Fruit fly (Drosophila melanogaster) whole organism, wandering third instar larva: ENCODE data around the gene Fdh.

Experiments
- Abd-B ChIP-seq: fragments of >200 bp; optimal IDR thresholded peaks from 2 replicates; lab custom pipeline; 2017; ENCODE audit warnings: missing biosample characterization, missing genetic modification characterization
- CG32264 ChIP-seq: fragments of 200-800 bp; sonication (Bioruptor generic); optimal IDR thresholded peaks from 2 replicates; lab custom pipeline; 2016; ENCODE audit warnings: missing biosample characterization, missing genetic modification characterization
- CG9705 ChIP-seq: fragments of 200-800 bp; sonication (Bioruptor generic); optimal IDR thresholded peaks from 2 replicates; lab custom pipeline; 2018; ENCODE audit warnings: missing biosample characterization, mild to moderate bottlenecking, missing genetic modification characterization
- CrebA ChIP-seq: fragments of 200-800 bp; sonication (Bioruptor generic); optimal IDR thresholded peaks from 2 replicates; lab custom pipeline; 2016; ENCODE audit warnings: missing biosample characterization, mild to moderate bottlenecking, missing genetic modification characterization, borderline replicate concordance
- Dfd ChIP-seq: fragments of >200 bp; optimal IDR thresholded peaks from 2 replicates; lab custom pipeline; 2017; ENCODE audit warnings: missing biosample characterization, missing genetic modification characterization
- Dif ChIP-seq: fragments of 200-275, 200-300 bp; sonication (Bioruptor generic); optimal IDR thresholded peaks from 2 replicates; lab custom pipeline; 2018; ENCODE audit warnings: missing biosample characterization, missing genetic modification characterization; ENCODE audit not compliant: partially characterized antibody
- GATAd ChIP-seq: sonication (Bioruptor generic); optimal IDR thresholded peaks from 2 replicates; lab custom pipeline; 2016; ENCODE audit warnings: missing biosample characterization, missing genetic modification characterization
- HLH106 ChIP-seq: fragments of 200-800 bp; optimal IDR thresholded peaks from 3 replicates; lab custom pipeline; 2019; ENCODE audit warnings: missing biosample characterization, mild to moderate bottlenecking, missing genetic modification characterization, moderate library complexity
- Hnf4 ChIP-seq: fragments of 200-800 bp; sonication (Bioruptor generic); optimal IDR thresholded peaks from 2 replicates; lab custom pipeline; 2016; ENCODE audit warnings: missing biosample characterization, mild to moderate bottlenecking, missing genetic modification characterization
- Hr78 ChIP-seq: fragments of >200 bp; optimal IDR thresholded peaks from 2 replicates; lab custom pipeline; 2017; ENCODE audit warnings: missing biosample characterization, missing genetic modification characterization
- Hr83 ChIP-seq: fragments of 200-300 bp; sonication (Bioruptor generic); optimal IDR thresholded peaks from 2 replicates; lab custom pipeline; 2016; ENCODE audit warnings: missing biosample characterization, mild to moderate bottlenecking, missing genetic modification characterization, moderate library complexity; ENCODE audit not compliant: poor library complexity, severe bottlenecking
- Jra ChIP-seq: sonication (Bioruptor generic); optimal IDR thresholded peaks from 2 replicates; lab custom pipeline; 2016; ENCODE audit warnings: missing biosample characterization, missing genetic modification characterization
- Mio ChIP-seq: sonication (Bioruptor generic); optimal IDR thresholded peaks from 2 replicates; lab custom pipeline; 2016; ENCODE audit warnings: missing biosample characterization, missing genetic modification characterization
- Myc ChIP-seq: fragments of >200 bp; optimal IDR thresholded peaks from 2 replicates; lab custom pipeline; 2017
- N ChIP-seq: fragments of >200 bp; optimal IDR thresholded peaks from 2 replicates; lab custom pipeline; 2018; ENCODE audit warnings: missing biosample characterization, missing external identifiers, missing genetic modification characterization
- OdsH ChIP-seq: fragments of 200-800 bp; sonication (Bioruptor generic); optimal IDR thresholded peaks from 2 replicates; lab custom pipeline; 2016; ENCODE audit warnings: missing biosample characterization, mild to moderate bottlenecking, missing genetic modification characterization
- Rel ChIP-seq, 2 experiments: fragments of 200-800 bp; sonication (Bioruptor generic) in 1 of 2; optimal IDR thresholded peaks; 2 replicates in 1 of 2; 3 replicates in 1 of 2; lab custom pipeline; 2016 to 2019; ENCODE audit warnings: mild to moderate bottlenecking in 2 of 2, missing biosample characterization in 2 of 2, missing genetic modification characterization in 2 of 2, moderate library complexity in 1 of 2
- Sp1 ChIP-seq: fragments of 200-800 bp; sonication (Bioruptor generic); optimal IDR thresholded peaks from 3 replicates; lab custom pipeline; 2019; ENCODE audit warnings: missing biosample characterization, mild to moderate bottlenecking, missing genetic modification characterization, moderate library complexity
- Vsx2 ChIP-seq: fragments of 200-300, 225-300 bp; sonication (Bioruptor generic); optimal IDR thresholded peaks from 2 replicates; lab custom pipeline; 2018; ENCODE audit warnings: missing biosample characterization, missing genetic modification characterization; ENCODE audit not compliant: partially characterized antibody
- br ChIP-seq: fragments of 200-800 bp; sonication (Bioruptor generic); optimal IDR thresholded peaks from 2 replicates; lab custom pipeline; 2016; ENCODE audit warnings: missing biosample characterization, missing genetic modification characterization
- brk ChIP-seq: fragments of 200-800 bp; sonication (Bioruptor generic); optimal IDR thresholded peaks from 2 replicates; lab custom pipeline; 2016; ENCODE audit warnings: missing biosample characterization, mild to moderate bottlenecking, missing genetic modification characterization
- dl ChIP-seq, 2 experiments: fragments of 175-275, 200-275 bp in 1 of 2; fragments of 200-275 bp in 1 of 2; sonication (Bioruptor generic); optimal IDR thresholded peaks; lab custom pipeline; 2018; ENCODE audit warnings: mild to moderate bottlenecking in 2 of 2, missing biosample characterization in 2 of 2, missing genetic modification characterization in 2 of 2, moderate library complexity in 2 of 2; ENCODE audit not compliant: partially characterized antibody in 2 of 2, insufficient read depth in 1 of 2
- dmrt93B ChIP-seq: fragments of 200-800 bp; sonication (Bioruptor generic); optimal IDR thresholded peaks from 2 replicates; lab custom pipeline; 2018; ENCODE audit warnings: missing biosample characterization, mild to moderate bottlenecking, missing genetic modification characterization
- dsf ChIP-seq: sonication (Bioruptor generic); optimal IDR thresholded peaks from 2 replicates; lab custom pipeline; 2016; ENCODE audit warnings: missing biosample characterization, missing genetic modification characterization, borderline replicate concordance
- ey ChIP-seq: fragments of 200-800 bp; sonication (Bioruptor generic); optimal IDR thresholded peaks from 2 replicates; lab custom pipeline; 2016; ENCODE audit warnings: missing biosample characterization, missing genetic modification characterization
- foxo ChIP-seq, 2 experiments: fragments of 200-800 bp; sonication (Bioruptor generic); optimal IDR thresholded peaks; 2 replicates in 1 of 2; 3 replicates in 1 of 2; lab custom pipeline; 2016 to 2017; ENCODE audit warnings: missing biosample characterization in 2 of 2, missing genetic modification characterization in 2 of 2
- fru ChIP-seq: fragments of 200-800 bp; sonication (Bioruptor generic); optimal IDR thresholded peaks from 3 replicates; lab custom pipeline; 2016; ENCODE audit warnings: missing biosample characterization, mild to moderate bottlenecking, missing genetic modification characterization
- h ChIP-seq: fragments of 200-800 bp; sonication (Bioruptor generic); optimal IDR thresholded peaks from 3 replicates; lab custom pipeline; 2016; ENCODE audit warnings: missing biosample characterization, mild to moderate bottlenecking, missing genetic modification characterization
- jim ChIP-seq: fragments of 175-275, 200-325 bp; sonication (Bioruptor generic); optimal IDR thresholded peaks from 2 replicates; lab custom pipeline; 2016; ENCODE audit warnings: missing biosample characterization, mild to moderate bottlenecking, missing genetic modification characterization
- lola ChIP-seq: fragments of >200 bp; optimal IDR thresholded peaks from 2 replicates; lab custom pipeline; 2017; ENCODE audit warnings: missing biosample characterization, missing genetic modification characterization
- pan ChIP-seq: fragments of >200 bp; optimal IDR thresholded peaks from 2 replicates; lab custom pipeline; 2017
- psq ChIP-seq: fragments of 200-800 bp; sonication (Bioruptor generic); optimal IDR thresholded peaks from 3 replicates; lab custom pipeline; 2017; ENCODE audit warnings: missing biosample characterization, mild to moderate bottlenecking, missing genetic modification characterization, moderate library complexity
- rgr ChIP-seq: fragments of 200-800 bp; sonication (Bioruptor generic); optimal IDR thresholded peaks from 3 replicates; lab custom pipeline; 2016; ENCODE audit warnings: missing biosample characterization, mild to moderate bottlenecking, missing genetic modification characterization
- sage ChIP-seq: fragments of 200-800 bp; sonication (Bioruptor generic); optimal IDR thresholded peaks from 2 replicates; lab custom pipeline; 2016; ENCODE audit warnings: missing biosample characterization, mild to moderate bottlenecking, missing genetic modification characterization
- sv ChIP-seq: fragments of 200-800 bp; sonication (Bioruptor generic); optimal IDR thresholded peaks from 3 replicates; lab custom pipeline; 2016; ENCODE audit warnings: missing biosample characterization, missing genetic modification characterization
- tai ChIP-seq: sonication (Bioruptor generic); optimal IDR thresholded peaks from 2 replicates; lab custom pipeline; 2016; ENCODE audit warnings: missing biosample characterization, missing genetic modification characterization
- usp ChIP-seq: fragments of >200 bp; optimal IDR thresholded peaks from 2 replicates; lab custom pipeline; 2017; ENCODE audit warnings: missing biosample characterization, missing genetic modification characterization
- woc ChIP-seq: sonication (Bioruptor generic); optimal IDR thresholded peaks from 2 replicates; lab custom pipeline; 2016; ENCODE audit warnings: missing biosample characterization, mild to moderate bottlenecking, missing genetic modification characterization

Gene Fdh

DNA sequence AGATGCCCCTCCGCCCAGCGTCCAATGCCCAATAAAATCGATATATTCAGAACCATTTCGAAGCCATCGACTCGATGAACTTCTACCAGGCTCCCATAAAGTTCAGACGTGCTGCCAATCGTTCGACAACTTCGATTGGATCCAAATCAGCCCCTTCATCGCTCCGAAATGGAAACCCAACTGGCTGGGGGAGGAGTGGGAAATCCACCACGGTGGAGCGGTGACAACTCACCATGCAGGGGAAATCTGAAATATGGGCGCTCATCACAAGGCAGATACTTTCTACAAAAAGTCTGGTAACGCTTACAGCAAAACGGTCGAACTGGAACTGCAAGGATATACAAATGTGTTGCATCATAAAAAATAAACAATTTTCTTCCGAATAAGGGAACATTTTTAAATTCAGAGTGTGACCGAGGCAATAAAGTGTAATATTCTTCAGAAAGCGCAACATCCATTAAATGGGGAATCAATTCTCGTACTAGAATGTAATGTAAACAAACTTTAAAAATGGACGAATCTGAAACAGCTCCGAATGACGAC, 19.9 kb downstream of the Fdh start, which contains the start of gene CG4565:
CG4565 (plus strand) TSS at position 493 of the 543 bp plus-strand sequence.
- TF ChIP-seq Dfd (GFP tag; lab: Kevin White, UChicago) (no peak), Jra (no peak), Myc (lab: Kevin White, UChicago) (peak; percentile 67), GATAd (GFP tag; lab: Kevin White, UChicago) (no peak), Dif (GFP tag; lab: Kevin White, UChicago) (peak; percentile 44), dsf (GFP tag; lab: Kevin White, UChicago) (no peak), ey (GFP tag; lab: Kevin White, UChicago) (no peak), Hnf4 (GFP tag; lab: Kevin White, UChicago) (no peak), woc (GFP tag; lab: Kevin White, UChicago) (no peak), OdsH (no peak), tai (no peak), jim (GFP tag; lab: Kevin White, UChicago) (no peak), Vsx2 (GFP tag; lab: Kevin White, UChicago) (peak; percentile 64), h (GFP tag; lab: Kevin White, UChicago) (no peak), pan (lab: Kevin White, UChicago) (no peak), sv (GFP tag; lab: Kevin White, UChicago) (no peak), Abd-B (no peak), foxo (GFP tag; optimal IDR thresholded peaks at IDR 0.05; lab: Kevin White, UChicago) (no peak), Mio (GFP tag; lab: Kevin White, UChicago) (no peak), N (GFP tag; lab: Kevin White, UChicago) (no peak), HLH106 (tag; lab: Kevin White, UChicago) (no peak), usp (GFP tag; lab: Kevin White, UChicago) (no peak), dmrt93B (GFP tag; lab: Kevin White, UChicago) (no peak)

DNA sequence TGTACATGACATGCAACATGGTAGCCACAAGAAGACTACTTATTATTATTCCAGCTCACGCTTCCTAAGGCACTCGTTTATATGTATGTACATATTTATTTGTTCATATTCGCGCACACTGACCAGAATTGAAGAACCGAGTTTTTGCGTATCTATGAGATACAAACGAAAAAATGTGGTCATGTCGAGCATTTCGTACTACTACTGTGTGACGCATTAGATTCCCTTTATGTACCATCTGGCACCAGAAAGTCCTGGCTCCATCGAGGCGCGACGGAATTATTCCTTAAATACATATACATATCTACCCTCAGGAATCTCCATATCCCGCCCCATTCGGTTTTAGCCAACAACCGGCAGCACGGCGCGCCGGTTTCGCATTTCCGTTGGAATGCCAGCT, 21.5 kb downstream of the Fdh start:
- TF ChIP-seq br (GFP tag; lab: Kevin White, UChicago) (no peak), tai (no peak), Hr78 (GFP tag; lab: Kevin White, UChicago) (no peak), Rel (GFP tag; optimal IDR thresholded peaks at IDR 0.05; lab: Kevin White, UChicago) (no peak), Rel (tag; optimal IDR thresholded peaks at IDR 0.05; lab: Kevin White, UChicago) (no peak), foxo (GFP tag; optimal IDR thresholded peaks at IDR 0.05; lab: Kevin White, UChicago) (no peak), brk (no peak), dmrt93B (GFP tag; lab: Kevin White, UChicago) (no peak), fru (no peak), ey (GFP tag; lab: Kevin White, UChicago) (no peak), Dfd (GFP tag; lab: Kevin White, UChicago) (no peak), Jra (no peak), Dif (GFP tag; lab: Kevin White, UChicago) (no peak), Abd-B (no peak)
- TF ChIP-seq, all 38 proteins: peak for 0

DNA sequence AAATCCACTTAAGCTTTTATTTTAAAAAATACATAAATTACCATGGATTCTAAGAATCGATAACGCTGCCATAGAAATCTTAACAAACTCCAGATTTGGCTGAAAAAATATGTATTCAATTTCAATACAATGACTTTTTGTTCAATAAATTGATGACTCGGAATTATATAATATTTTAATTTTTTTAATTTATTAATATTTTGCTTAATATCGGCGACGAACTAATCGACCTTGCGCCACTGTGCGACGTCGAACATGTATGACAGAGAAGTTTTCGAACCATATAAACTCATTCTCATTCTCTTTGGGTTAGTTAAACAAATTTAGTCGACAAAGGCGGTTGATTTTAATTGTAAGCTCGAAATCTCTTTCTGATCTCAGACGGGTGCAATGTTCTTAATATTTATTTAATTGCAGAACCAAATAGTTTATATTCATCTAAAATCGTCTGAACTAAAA, 22.6 kb downstream of the Fdh start, which contains the start of gene CG42394:
CG42394 (plus strand) TSS at position 311 of the 459 bp plus-strand sequence.
- TF ChIP-seq Myc (lab: Kevin White, UChicago): no peak
- peak; percentile 70 for TF ChIP-seq ey (GFP tag; lab: Kevin White, UChicago)
- TF ChIP-seq usp (GFP tag; lab: Kevin White, UChicago): no peak
- TF ChIP-seq Abd-B: no peak
- peak; percentile 92 for TF ChIP-seq Sp1 (GFP tag; lab: Kevin White, UChicago)
- no peak for TF ChIP-seq Dfd (GFP tag; lab: Kevin White, UChicago)
- TF ChIP-seq Jra: no peak
- TF ChIP-seq br (GFP tag; lab: Kevin White, UChicago): peak; percentile 72
- peak; percentile 90 for TF ChIP-seq fru
- peak; percentile 58 for TF ChIP-seq woc (GFP tag; lab: Kevin White, UChicago)
- TF ChIP-seq Mio (GFP tag; lab: Kevin White, UChicago): no peak
- no peak for TF ChIP-seq Vsx2 (GFP tag; lab: Kevin White, UChicago)
- no peak for TF ChIP-seq Dif (GFP tag; lab: Kevin White, UChicago)
- peak in 1 of 2 experiments; percentile 93 for TF ChIP-seq foxo (GFP tag; optimal IDR thresholded peaks at IDR 0.05; lab: Kevin White, UChicago)
- no peak for TF ChIP-seq Hr78 (GFP tag; lab: Kevin White, UChicago)
- peak; percentile 70 for TF ChIP-seq CG9705 (GFP tag; lab: Kevin White, UChicago)
- peak; percentile 93 for TF ChIP-seq HLH106 (tag; lab: Kevin White, UChicago)
- TF ChIP-seq sage (GFP tag; lab: Kevin White, UChicago): peak; percentile 83
- peak; percentile 68 for TF ChIP-seq Hnf4 (GFP tag; lab: Kevin White, UChicago)
- peak; percentile 90 for TF ChIP-seq rgr (GFP tag; lab: Kevin White, UChicago)
- TF ChIP-seq dmrt93B (GFP tag; lab: Kevin White, UChicago): peak; percentile 87
- peak; percentile 81 for TF ChIP-seq psq
- peak; percentile 87 for TF ChIP-seq sv (GFP tag; lab: Kevin White, UChicago)
- TF ChIP-seq h (GFP tag; lab: Kevin White, UChicago): peak; percentile 90
- no peak for TF ChIP-seq tai
- TF ChIP-seq OdsH: peak; percentile 88
- TF ChIP-seq Rel (GFP tag; optimal IDR thresholded peaks at IDR 0.05; lab: Kevin White, UChicago): peak; percentile 77
- peak; percentile 55 for TF ChIP-seq Rel (tag; optimal IDR thresholded peaks at IDR 0.05; lab: Kevin White, UChicago)
- TF ChIP-seq dsf (GFP tag; lab: Kevin White, UChicago): no peak
- TF ChIP-seq lola (GFP tag; lab: Kevin White, UChicago): no peak
- no peak for TF ChIP-seq dl (GFP tag; optimal IDR thresholded peaks at IDR 0.05; lab: Kevin White, UChicago; ENCODE audit: insufficient read depth in 1 of 2, partially characterized antibody in 2 of 2)
- TF ChIP-seq jim (GFP tag; lab: Kevin White, UChicago): no peak
- no peak for TF ChIP-seq N (GFP tag; lab: Kevin White, UChicago)
- TF ChIP-seq GATAd (GFP tag; lab: Kevin White, UChicago): no peak
- no peak for TF ChIP-seq CrebA
- TF ChIP-seq CG32264: no peak
- TF ChIP-seq pan (lab: Kevin White, UChicago): no peak
- peak; percentile 66 for TF ChIP-seq Hr83 (GFP tag; lab: Kevin White, UChicago)
- peak; percentile 77 for TF ChIP-seq brk
